Worm (Caenorhabditis elegans) whole organism, late embryonic: Measurements from ENCODE around the gene grd-1.

Experiments used
- ama-1 ChIP-seq: fragments of 150-350 bp; optimal IDR thresholded peaks from 2 replicates; lab custom pipeline; 2014
- ceh-14 ChIP-seq: sonication (generic microtip); optimal IDR thresholded peaks from 2 replicates; lab custom pipeline; 2016; ENCODE audit warnings: missing genotype, missing genetic modification characterization, missing compliant biosample characterization
- ceh-48 ChIP-seq: sonication (generic microtip); optimal IDR thresholded peaks from 2 replicates; lab custom pipeline; 2016; ENCODE audit warnings: missing genetic modification characterization, inconsistent platforms, missing compliant biosample characterization
- fax-1 ChIP-seq: sonication (generic microtip); optimal IDR thresholded peaks from 2 replicates; lab custom pipeline; 2016; ENCODE audit warnings: missing genotype, missing genetic modification characterization, missing compliant biosample characterization
- fkh-10 ChIP-seq: fragments of 150-350 bp; optimal IDR thresholded peaks from 2 replicates; lab custom pipeline; 2014; ENCODE audit warnings: missing biosample characterization, missing genetic modification reagents, missing genetic modification characterization
- lin-11 ChIP-seq: fragments of 200-800 bp; sonication (Bioruptor generic); optimal IDR thresholded peaks from 2 replicates; lab custom pipeline; 2018; ENCODE audit warnings: mild to moderate bottlenecking, missing genetic modification characterization, missing compliant biosample characterization
- nfya-1 ChIP-seq: sonication (generic microtip); optimal IDR thresholded peaks from 2 replicates; lab custom pipeline; 2017; ENCODE audit warnings: missing genetic modification characterization, mild to moderate bottlenecking, missing compliant biosample characterization, antibody characterized with exemption, moderate library complexity
- npax-4 ChIP-seq: sonication (generic microtip); optimal IDR thresholded peaks from 2 replicates; lab custom pipeline; 2016; ENCODE audit warnings: missing genetic modification characterization, missing compliant biosample characterization
- pat-9 ChIP-seq: fragments of 200-800 bp; sonication (Bioruptor generic); optimal IDR thresholded peaks from 2 replicates; lab custom pipeline; 2018; ENCODE audit warnings: mild to moderate bottlenecking, missing genetic modification characterization, moderate library complexity, missing compliant biosample characterization
- pha-4 ChIP-seq: fragments of 150-350 bp; optimal IDR thresholded peaks from 2 replicates; lab custom pipeline; 2018; ENCODE audit warnings: missing biosample characterization, missing genetic modification reagents, missing genetic modification characterization
- sox-4 ChIP-seq: sonication (generic microtip); optimal IDR thresholded peaks from 2 replicates; lab custom pipeline; 2017; ENCODE audit warnings: mild to moderate bottlenecking, missing genetic modification characterization, inconsistent platforms, missing compliant biosample characterization
- ttx-3 ChIP-seq: sonication (generic microtip); optimal IDR thresholded peaks from 2 replicates; lab custom pipeline; 2016; ENCODE audit warnings: missing genetic modification reagents, missing genetic modification characterization, missing compliant biosample characterization

ce11 chrX:11160537-11160936, 51.3 kb downstream of the grd-1 start, which contains the start of gene C05C9.1:
- TF ChIP-seq fax-1 (tag; lab: Kevin White, UChicago), result no peak
- TF ChIP-seq ceh-14, result no peak
- no peak for TF ChIP-seq ama-1 (lab: Kevin White, UChicago)
- no peak for TF ChIP-seq nfya-1 (tag; lab: Kevin White, UChicago)
- no peak for TF ChIP-seq fkh-10 (GFP tag; lab: Kevin White, UChicago)
- no peak for TF ChIP-seq sox-4 (tag; lab: Kevin White, UChicago)
- TF ChIP-seq npax-4, result no peak
- no peak for TF ChIP-seq ceh-48 (tag; lab: Kevin White, UChicago)
- no peak for TF ChIP-seq pha-4
- TF ChIP-seq lin-11 (tag; lab: Kevin White, UChicago), result no peak
- no peak for TF ChIP-seq ttx-3 (tag; lab: Kevin White, UChicago)
- no peak for TF ChIP-seq pat-9 (tag; lab: Kevin White, UChicago)
